Worm (Caenorhabditis elegans) whole organism, midembryonic: ENCODE measurements around the gene D1079.1.

Experiments used
- T22C8.4 ChIP-seq: fragments of 200-800 bp; sonication (Bioruptor generic); IDR thresholded peaks from 2 replicates; pipeline ENCODE4 v1.3.6; 2022; ENCODE audit warnings: missing genetic modification characterization, missing compliant biosample characterization
- cog-1 ChIP-seq: sonication (generic microtip); optimal IDR thresholded peaks from 2 replicates; lab custom pipeline; 2016; ENCODE audit warnings: missing genetic modification characterization, missing compliant biosample characterization
- flt-1 ChIP-seq: fragments of 200-800 bp; sonication (Bioruptor generic); IDR thresholded peaks from 2 replicates; pipeline ENCODE4 v1.3.6; 2022; ENCODE audit warnings: missing genetic modification characterization, missing compliant biosample characterization
- klf-2 ChIP-seq: fragments of 200-800 bp; sonication (Bioruptor generic); conservative IDR thresholded peaks from 2 replicates; pipeline ENCODE4 v1.3.6; 2022; ENCODE audit warnings: missing genetic modification reagents, missing genetic modification characterization, missing compliant biosample characterization
- med-1 ChIP-seq: sonication (generic microtip); optimal IDR thresholded peaks from 2 replicates; lab custom pipeline; 2017; ENCODE audit warnings: missing genetic modification characterization, mild to moderate bottlenecking, missing compliant biosample characterization, antibody characterized with exemption, missing genetic modification reagents; ENCODE audit not compliant: insufficient read depth
- ref-1 ChIP-seq: fragments of 200-800 bp; sonication (Bioruptor generic); conservative IDR thresholded peaks from 2 replicates; pipeline ENCODE4 v1.3.6; 2022; ENCODE audit warnings: missing genetic modification reagents, missing genetic modification characterization, missing compliant biosample characterization
- tab-1 ChIP-seq: fragments of 200-800 bp; sonication (Bioruptor generic); IDR thresholded peaks from 2 replicates; pipeline ENCODE4 v1.3.6; 2022; ENCODE audit warnings: missing genetic modification characterization, missing compliant biosample characterization
- ztf-23 ChIP-seq: fragments of 200-800 bp; sonication (Bioruptor generic); IDR thresholded peaks from 2 replicates; pipeline ENCODE4 v1.3.6; 2022; ENCODE audit warnings: missing genetic modification reagents, missing genetic modification characterization, missing compliant biosample characterization
- ztf-29 ChIP-seq: fragments of 200-800 bp; sonication (Bioruptor generic); IDR thresholded peaks from 2 replicates; pipeline ENCODE4 v1.3.6; 2022; ENCODE audit warnings: missing genetic modification reagents, missing genetic modification characterization, missing compliant biosample characterization

Gene D1079.1

DNA sequence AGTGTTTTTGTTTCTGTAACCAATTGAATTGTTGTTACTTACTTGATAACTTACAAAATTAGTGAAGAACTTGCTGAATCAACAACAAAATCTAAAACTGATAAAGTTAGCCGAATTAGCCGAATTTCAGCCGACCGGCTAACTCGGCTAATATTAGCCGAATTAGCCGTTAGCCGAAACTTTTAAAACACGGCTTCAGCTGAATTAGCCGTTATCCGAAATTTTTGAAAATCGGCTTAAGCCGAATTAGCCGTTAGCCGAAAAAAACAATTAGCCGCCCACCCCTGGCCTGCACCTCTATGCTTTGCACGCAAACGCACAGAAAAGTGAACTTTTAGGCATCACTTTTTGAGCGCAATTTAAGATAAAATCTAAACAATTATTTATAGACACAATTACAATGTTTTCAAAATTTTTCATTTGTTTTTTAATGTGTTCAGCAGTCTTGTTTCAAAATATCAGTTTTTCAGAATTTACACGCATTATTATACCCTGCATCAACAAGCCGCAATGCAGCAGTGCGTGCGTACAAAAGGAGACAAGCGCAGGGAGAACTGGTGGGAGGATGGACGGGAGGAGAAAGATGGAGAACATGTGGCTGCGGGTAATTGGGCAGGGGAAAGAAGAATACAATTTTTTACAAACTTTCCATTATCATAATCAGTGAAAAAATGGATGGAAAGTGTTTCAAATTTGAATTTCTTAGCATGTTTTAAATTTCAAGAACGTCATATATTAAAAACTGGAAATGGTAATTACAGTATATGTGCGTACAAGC is 7.7 kb upstream of the D1079.1 start:
- TF ChIP-seq ztf-23 (GFP tag; lab: Robert Waterston, UW) (peak; percentile 48; the same call in 1 of the 2 replicates), ztf-29 (GFP tag; lab: Robert Waterston, UW) (no peak), cog-1 (tag; lab: Kevin White, UChicago) (peak; percentile 54), klf-2 (GFP tag; lab: Robert Waterston, UW) (no peak), med-1 (GFP tag; lab: Kevin White, UChicago) (no peak), ref-1 (no peak), tab-1 (GFP tag; lab: Robert Waterston, UW) (no peak)

DNA sequence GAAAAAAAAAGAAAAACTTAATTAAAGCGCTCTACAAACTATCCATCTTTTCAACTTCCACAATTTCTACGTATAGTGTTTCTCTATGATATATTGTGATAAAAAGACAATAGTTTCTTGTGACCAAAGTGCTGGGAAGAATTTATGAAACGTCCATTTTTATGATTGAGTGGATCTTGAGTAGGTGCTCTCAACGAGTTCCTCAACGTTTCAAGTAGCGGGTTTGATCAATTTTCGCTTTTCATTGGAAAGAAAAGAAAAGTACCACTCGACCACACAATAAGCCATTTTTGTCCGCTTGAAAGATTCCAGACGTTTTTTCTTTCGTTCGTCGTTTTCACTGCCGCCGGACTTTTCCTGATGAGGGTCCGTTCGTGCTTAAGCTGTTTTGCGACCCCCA is 5.5 kb upstream of the D1079.1 start:
- TF ChIP-seq med-1 (GFP tag; lab: Kevin White, UChicago) (no peak), flt-1 (GFP tag; lab: Robert Waterston, UW) (no peak), ztf-23 (GFP tag; lab: Robert Waterston, UW) (no peak), cog-1 (tag; lab: Kevin White, UChicago) (no peak), klf-2 (GFP tag; lab: Robert Waterston, UW) (no peak), T22C8.4 (GFP tag; lab: Robert Waterston, UW) (no peak), ztf-29 (GFP tag; lab: Robert Waterston, UW) (no peak), ref-1 (no peak), tab-1 (GFP tag; lab: Robert Waterston, UW) (no peak)

DNA sequence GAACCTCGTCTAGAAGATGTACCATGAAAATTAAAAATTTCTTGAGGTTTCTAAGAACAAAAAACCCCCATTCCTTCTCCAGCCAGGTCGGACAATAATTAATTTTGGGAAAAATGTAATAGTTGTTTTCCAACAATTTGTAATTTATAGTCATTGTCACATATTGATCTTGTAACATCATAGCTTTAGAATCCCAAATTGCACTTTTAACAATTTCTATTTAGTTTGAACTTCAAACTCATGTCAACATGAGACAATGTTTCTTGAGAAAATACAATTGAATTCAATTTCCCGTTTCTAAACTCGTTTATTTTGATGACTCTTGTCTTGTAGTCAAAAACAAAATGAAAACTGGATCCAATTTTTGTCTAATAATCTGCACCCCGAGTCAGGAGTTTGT is 2.7 kb upstream of the D1079.1 start:
- TF ChIP-seq flt-1 (GFP tag; lab: Robert Waterston, UW) = no peak
- TF ChIP-seq ztf-29 (GFP tag; lab: Robert Waterston, UW) = no peak
- TF ChIP-seq cog-1 (tag; lab: Kevin White, UChicago) = no peak
- no peak for TF ChIP-seq klf-2 (GFP tag; lab: Robert Waterston, UW)
- no peak for TF ChIP-seq med-1 (GFP tag; lab: Kevin White, UChicago)
- no peak for TF ChIP-seq T22C8.4 (GFP tag; lab: Robert Waterston, UW)
- no peak for TF ChIP-seq ref-1
- TF ChIP-seq tab-1 (GFP tag; lab: Robert Waterston, UW) = no peak
- no peak for TF ChIP-seq ztf-23 (GFP tag; lab: Robert Waterston, UW)

DNA sequence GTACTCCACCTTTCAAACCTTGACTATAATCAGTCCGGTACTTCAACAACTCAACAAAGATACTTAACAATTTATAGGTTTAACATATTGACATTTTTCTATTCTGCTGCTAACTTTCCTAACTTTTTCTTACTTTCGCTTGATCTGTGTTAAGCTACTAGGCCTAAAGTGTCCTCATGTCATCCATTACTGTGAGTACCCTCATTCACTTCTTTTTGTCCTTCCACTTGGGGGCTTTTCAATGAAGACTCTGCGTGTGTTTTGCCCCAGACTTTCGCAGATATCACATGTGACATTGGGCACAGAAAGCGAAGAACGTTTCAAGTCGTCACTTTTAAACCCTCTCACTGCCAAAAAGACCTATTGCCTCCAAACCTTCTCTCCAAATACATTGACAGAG is 1.8 kb downstream of the D1079.1 start:
- TF ChIP-seq ztf-29 (GFP tag; lab: Robert Waterston, UW) (no peak), ref-1 (no peak), tab-1 (GFP tag; lab: Robert Waterston, UW) (no peak), ztf-23 (GFP tag; lab: Robert Waterston, UW) (no peak), T22C8.4 (GFP tag; lab: Robert Waterston, UW) (no peak), med-1 (GFP tag; lab: Kevin White, UChicago) (no peak), klf-2 (GFP tag; lab: Robert Waterston, UW) (no peak)

- TF ChIP-seq klf-2 (GFP tag; lab: Robert Waterston, UW) (no peak), tab-1 (GFP tag; lab: Robert Waterston, UW) (no peak), med-1 (GFP tag; lab: Kevin White, UChicago) (no peak), flt-1 (GFP tag; lab: Robert Waterston, UW) (no peak), ztf-29 (GFP tag; lab: Robert Waterston, UW) (no peak)
Observed at ce11 chrX:4408466-4408865, 5.5 kb downstream of the D1079.1 start.

- TF ChIP-seq ref-1 = no peak
- no peak for TF ChIP-seq med-1 (GFP tag; lab: Kevin White, UChicago)
Observed at ce11 chrX:4409591-4410279, 6.8 kb downstream of the D1079.1 start.

ce11 chrX:4410280-4410911 is 7.4 kb downstream of the D1079.1 start:
- no peak for TF ChIP-seq ztf-29 (GFP tag; lab: Robert Waterston, UW)

- TF ChIP-seq klf-2 (GFP tag; lab: Robert Waterston, UW) (no peak), T22C8.4 (GFP tag; lab: Robert Waterston, UW) (no peak), cog-1 (tag; lab: Kevin White, UChicago) (no peak), ztf-29 (GFP tag; lab: Robert Waterston, UW) (no peak), med-1 (GFP tag; lab: Kevin White, UChicago) (no peak), ztf-23 (GFP tag; lab: Robert Waterston, UW) (no peak), tab-1 (GFP tag; lab: Robert Waterston, UW) (no peak), flt-1 (GFP tag; lab: Robert Waterston, UW) (no peak), ref-1 (no peak)
Observed at ce11 chrX:4413206-4413605, 10.3 kb downstream of the D1079.1 start.

DNA sequence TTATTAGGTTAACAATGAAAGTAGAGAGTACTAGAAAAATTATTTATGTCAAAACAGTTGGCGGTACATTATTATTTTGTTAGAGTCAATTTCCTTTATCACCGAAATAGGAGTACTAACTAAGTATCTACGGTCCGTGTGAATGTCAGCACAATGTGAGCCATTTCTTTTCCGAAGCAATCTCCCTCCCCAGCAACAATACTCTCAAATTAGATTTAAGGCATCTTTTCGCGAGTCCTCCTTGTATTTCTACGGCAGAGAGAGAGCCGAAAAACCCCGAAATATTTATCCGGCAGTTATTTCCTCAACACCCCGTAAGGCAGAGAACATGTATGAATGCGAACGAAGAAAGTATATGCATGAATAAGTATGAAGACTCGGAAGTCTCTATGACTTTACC is 12.3 kb downstream of the D1079.1 start:
- TF ChIP-seq ztf-23 (GFP tag; lab: Robert Waterston, UW) (no peak), flt-1 (GFP tag; lab: Robert Waterston, UW) (no peak), klf-2 (GFP tag; lab: Robert Waterston, UW) (no peak), cog-1 (tag; lab: Kevin White, UChicago) (no peak), ztf-29 (GFP tag; lab: Robert Waterston, UW) (no peak), med-1 (GFP tag; lab: Kevin White, UChicago) (no peak), ref-1 (no peak), T22C8.4 (GFP tag; lab: Robert Waterston, UW) (no peak)
